Fruit fly (Drosophila melanogaster) whole organism, embryonic: ENCODE measurements around the gene CG11836.

Experiments used
- Antp ChIP-seq: fragments of 200-800 bp; sonication (Bioruptor generic); optimal IDR thresholded peaks from 3 replicates; lab custom pipeline; 2016; ENCODE audit warnings: missing biosample characterization, missing genetic modification characterization
- CG13287 ChIP-seq: fragments of 200-800 bp; sonication (Bioruptor generic); IDR thresholded peaks from 2 replicates; pipeline ENCODE4 v1.3.6; 2022; ENCODE audit warnings: missing biosample characterization, missing genetic modification characterization; ENCODE audit not compliant: partially characterized antibody
- CG13894 ChIP-seq: fragments of 200-800 bp; sonication (Bioruptor generic); optimal IDR thresholded peaks from 3 replicates; lab custom pipeline; 2018; ENCODE audit warnings: missing biosample characterization, mild to moderate bottlenecking, missing genetic modification characterization, moderate library complexity
- CG14710 ChIP-seq: fragments of 200-800 bp; sonication (Bioruptor generic); optimal IDR thresholded peaks from 3 replicates; lab custom pipeline; 2019; ENCODE audit warnings: missing biosample characterization, mild to moderate bottlenecking, missing genetic modification characterization, moderate library complexity
- CG15601 ChIP-seq: fragments of 200-800 bp; sonication (Bioruptor generic); optimal IDR thresholded peaks from 3 replicates; lab custom pipeline; 2019; ENCODE audit warnings: missing biosample characterization, mild to moderate bottlenecking, missing genetic modification characterization, moderate library complexity
- CG16815 ChIP-seq: fragments of 200-800 bp; sonication (Bioruptor generic); optimal IDR thresholded peaks from 3 replicates; lab custom pipeline; 2017; ENCODE audit warnings: missing biosample characterization, mild to moderate bottlenecking, missing genetic modification characterization
- CG17361 ChIP-seq: fragments of 200-800 bp; sonication (Bioruptor generic); IDR thresholded peaks from 3 replicates; pipeline ENCODE4 v1.3.6; 2022; ENCODE audit warnings: missing biosample characterization, missing genetic modification characterization
- CG17385 ChIP-seq: fragments of 200-800 bp; sonication (Bioruptor generic); optimal IDR thresholded peaks from 3 replicates; lab custom pipeline; 2018; ENCODE audit warnings: missing biosample characterization, mild to moderate bottlenecking, missing genetic modification characterization
- CG17612 ChIP-seq: fragments of 200-800 bp; sonication (Bioruptor generic); IDR thresholded peaks from 2 replicates; pipeline ENCODE4 v1.3.6; 2022; ENCODE audit warnings: missing biosample characterization, missing genetic modification characterization
- CG18011 ChIP-seq: fragments of 200-800 bp; sonication (Bioruptor generic); optimal IDR thresholded peaks from 2 replicates; lab custom pipeline; 2017; ENCODE audit warnings: missing biosample characterization, missing genetic modification characterization, mild to moderate bottlenecking, moderate library complexity, missing genotype
- CG18599 ChIP-seq: fragments of 200-800 bp; sonication (Bioruptor generic); optimal IDR thresholded peaks from 3 replicates; lab custom pipeline; 2017; ENCODE audit warnings: missing biosample characterization, missing genetic modification characterization, mild to moderate bottlenecking, moderate library complexity, missing genetic modification reagents
- CG2678 ChIP-seq: fragments of 200-800 bp; sonication (Bioruptor generic); optimal IDR thresholded peaks from 3 replicates; lab custom pipeline; 2019; ENCODE audit warnings: missing biosample characterization, mild to moderate bottlenecking, missing genetic modification characterization, moderate library complexity
- CG31224 ChIP-seq: fragments of 200-800 bp; sonication (Bioruptor generic); IDR thresholded peaks from 2 replicates; pipeline ENCODE4 v1.3.6; 2022; ENCODE audit warnings: missing biosample characterization, missing genetic modification characterization
- CG34224 ChIP-seq: fragments of 200-800 bp; sonication (Bioruptor generic); IDR thresholded peaks from 3 replicates; pipeline ENCODE4 v1.3.6; 2022; ENCODE audit warnings: missing biosample characterization, missing genetic modification characterization; ENCODE audit not compliant: partially characterized antibody
- CG34422 ChIP-seq: fragments of 200-800 bp; sonication (Bioruptor generic); IDR thresholded peaks from 3 replicates; pipeline ENCODE4 v1.3.6; 2022; ENCODE audit warnings: missing biosample characterization, missing genetic modification characterization
- CG6175 ChIP-seq: fragments of 200-800 bp; sonication (Bioruptor generic); IDR thresholded peaks from 3 replicates; pipeline ENCODE4 v1.3.6; 2022; ENCODE audit warnings: missing biosample characterization, missing genetic modification characterization
- CG6791 ChIP-seq: fragments of 200-800 bp; sonication (Bioruptor generic); IDR thresholded peaks from 3 replicates; pipeline ENCODE4 v1.3.6; 2022; ENCODE audit warnings: missing biosample characterization, missing genetic modification characterization; ENCODE audit not compliant: partially characterized antibody
- CG7963 ChIP-seq: fragments of 200-800 bp; sonication (Bioruptor generic); IDR thresholded peaks from 3 replicates; pipeline ENCODE4 v1.3.6; 2022; ENCODE audit warnings: missing biosample characterization, missing genetic modification characterization; ENCODE audit not compliant: partially characterized antibody
- CG8765 ChIP-seq: fragments of 200-800 bp; sonication (Bioruptor generic); IDR thresholded peaks from 2 replicates; pipeline ENCODE4 v1.3.6; 2022; ENCODE audit warnings: missing biosample characterization, missing genetic modification characterization
- CrebB ChIP-seq: fragments of 200-800 bp; sonication (Bioruptor generic); optimal IDR thresholded peaks from 3 replicates; lab custom pipeline; 2018; ENCODE audit warnings: missing biosample characterization, mild to moderate bottlenecking, missing genetic modification characterization
- Dek ChIP-seq: fragments of 200-800 bp; sonication (Bioruptor generic); optimal IDR thresholded peaks from 3 replicates; lab custom pipeline; 2019; ENCODE audit warnings: missing biosample characterization, mild to moderate bottlenecking, missing genetic modification characterization, moderate library complexity
- Dll ChIP-seq: fragments of 200-800 bp; sonication (Bioruptor generic); IDR thresholded peaks from 4 replicates; pipeline ENCODE4 v1.3.6; 2022; ENCODE audit warnings: missing biosample characterization, missing genetic modification characterization; ENCODE audit not compliant: partially characterized antibody
- Dp ChIP-seq: fragments of 200-800 bp; sonication (Bioruptor generic); optimal IDR thresholded peaks from 2 replicates; lab custom pipeline; 2018; ENCODE audit warnings: missing biosample characterization, mild to moderate bottlenecking, missing genetic modification characterization, moderate library complexity
- ERR ChIP-seq: fragments of 200-800 bp; sonication (Bioruptor generic); optimal IDR thresholded peaks from 2 replicates; lab custom pipeline; 2016; ENCODE audit warnings: missing biosample characterization, missing genetic modification characterization
- Fer1 ChIP-seq: fragments of 200-800 bp; sonication (Bioruptor generic); optimal IDR thresholded peaks from 2 replicates; lab custom pipeline; 2017; ENCODE audit warnings: missing biosample characterization, mild to moderate bottlenecking, missing genetic modification characterization
- HHEX ChIP-seq: fragments of 200-800 bp; sonication (Bioruptor generic); optimal IDR thresholded peaks from 3 replicates; lab custom pipeline; 2017; ENCODE audit warnings: missing biosample characterization, mild to moderate bottlenecking, missing genetic modification characterization, missing genetic modification reagents
- HmgZ ChIP-seq: fragments of 200-800 bp; sonication (Bioruptor generic); optimal IDR thresholded peaks from 2 replicates; lab custom pipeline; 2018; ENCODE audit warnings: missing biosample characterization, mild to moderate bottlenecking, missing genetic modification characterization
- Hmr ChIP-seq: fragments of 200-800 bp; sonication (Bioruptor generic); optimal IDR thresholded peaks from 3 replicates; lab custom pipeline; 2017; ENCODE audit warnings: mild to moderate bottlenecking, missing biosample characterization, missing genetic modification reagents, missing genetic modification characterization
- Hr39 ChIP-seq: fragments of >200 bp; optimal IDR thresholded peaks from 2 replicates; lab custom pipeline; 2017
- Nf-YA ChIP-seq: fragments of 200-800 bp; sonication (Bioruptor generic); IDR thresholded peaks from 2 replicates; pipeline ENCODE4 v1.3.6; 2022; ENCODE audit warnings: missing biosample characterization, missing genetic modification characterization
- Nf-YC ChIP-seq: fragments of 200-800 bp; optimal IDR thresholded peaks from 3 replicates; lab custom pipeline; 2019; ENCODE audit warnings: missing biosample characterization, mild to moderate bottlenecking, missing genetic modification characterization, moderate library complexity
- Ptx1 ChIP-seq: fragments of 200-800 bp; sonication (Bioruptor generic); IDR thresholded peaks from 2 replicates; pipeline ENCODE4 v1.3.6; 2022; ENCODE audit warnings: missing biosample characterization, missing genetic modification characterization
- Ssrp ChIP-seq: fragments of 200-800 bp; sonication (Bioruptor generic); optimal IDR thresholded peaks from 2 replicates; lab custom pipeline; 2018; ENCODE audit warnings: missing biosample characterization, mild to moderate bottlenecking, missing genetic modification characterization, moderate library complexity
- Xbp1 ChIP-seq: fragments of 200-800 bp; sonication (Bioruptor generic); optimal IDR thresholded peaks from 3 replicates; lab custom pipeline; 2016; ENCODE audit warnings: missing biosample characterization, mild to moderate bottlenecking, missing genetic modification characterization
- ab ChIP-seq: fragments of 200-800 bp; sonication (Bioruptor generic); optimal IDR thresholded peaks from 2 replicates; lab custom pipeline; 2016; ENCODE audit warnings: missing biosample characterization, missing genetic modification characterization
- bbx ChIP-seq: fragments of 200-800 bp; sonication (Bioruptor generic); IDR thresholded peaks from 2 replicates; pipeline ENCODE4 v1.3.6; 2022; ENCODE audit warnings: missing biosample characterization, missing genetic modification characterization; ENCODE audit not compliant: partially characterized antibody
- bigmax ChIP-seq: fragments of 200-800 bp; sonication (Bioruptor generic); optimal IDR thresholded peaks from 2 replicates; lab custom pipeline; 2018; ENCODE audit warnings: missing biosample characterization, mild to moderate bottlenecking, missing genetic modification characterization
- bowl ChIP-seq: fragments of 200-800 bp; sonication (Bioruptor generic); IDR thresholded peaks from 2 replicates; pipeline ENCODE4 v1.3.6; 2022; ENCODE audit warnings: missing biosample characterization, missing genetic modification characterization
- br ChIP-seq: fragments of >200 bp; optimal IDR thresholded peaks from 2 replicates; lab custom pipeline; 2017
- gt ChIP-seq: fragments of 200-800 bp; sonication (Bioruptor generic); IDR thresholded peaks from 2 replicates; pipeline ENCODE4 v1.3.6; 2022; ENCODE audit warnings: missing biosample characterization, missing genetic modification characterization
- nerfin-2 ChIP-seq: fragments of 200-800 bp; sonication (Bioruptor generic); IDR thresholded peaks from 2 replicates; pipeline ENCODE4 v1.3.6; 2022; ENCODE audit warnings: missing biosample characterization, missing genetic modification characterization; ENCODE audit not compliant: partially characterized antibody
- peb ChIP-seq: fragments of 200-800 bp; sonication (Bioruptor generic); IDR thresholded peaks from 2 replicates; pipeline ENCODE4 v1.3.6; 2022; ENCODE audit warnings: missing biosample characterization, missing genetic modification characterization
- ranshi ChIP-seq: fragments of 200-800 bp; sonication (Bioruptor generic); IDR thresholded peaks from 2 replicates; pipeline ENCODE4 v1.3.6; 2022; ENCODE audit warnings: missing biosample characterization, missing genetic modification characterization
- sc ChIP-seq, 3 experiments: fragments of >200 bp in 2 of 3; fragments of 200-800 bp in 1 of 3; sonication (Bioruptor generic) in 1 of 3; optimal IDR thresholded peaks; 2 replicates in 2 of 3; 3 replicates in 1 of 3; lab custom pipeline; 2017; ENCODE audit warnings: mild to moderate bottlenecking in 1 of 3, missing biosample characterization in 1 of 3, missing genetic modification characterization in 1 of 3, missing genetic modification reagents in 1 of 3
- sd ChIP-seq: fragments of 200-800 bp; sonication (Bioruptor generic); optimal IDR thresholded peaks from 3 replicates; lab custom pipeline; 2018; ENCODE audit warnings: missing biosample characterization, mild to moderate bottlenecking, missing genetic modification characterization, moderate library complexity
- sens ChIP-seq: fragments of 200-800 bp; sonication (Bioruptor generic); peaks from one replicate; lab custom pipeline; 2016; ENCODE audit warnings: missing biosample characterization, missing genetic modification characterization
- unc-4 ChIP-seq: fragments of 200-800 bp; sonication (Bioruptor generic); IDR thresholded peaks from 2 replicates; pipeline ENCODE4 v1.3.6; 2022; ENCODE audit warnings: missing biosample characterization, missing genetic modification characterization; ENCODE audit not compliant: partially characterized antibody
- usp ChIP-seq: fragments of >200 bp; optimal IDR thresholded peaks from 2 replicates; lab custom pipeline; 2017; ENCODE audit warnings: missing biosample characterization, missing genetic modification characterization
- wdn ChIP-seq: fragments of 200-800 bp; sonication (Bioruptor generic); IDR thresholded peaks from 2 replicates; pipeline ENCODE4 v1.3.6; 2022; ENCODE audit warnings: missing biosample characterization, missing genetic modification characterization

The CG11836 gene

dm6 chr3R:25054451-25055188 is 16.3 kb upstream of the CG11836 start, which contains the start of gene CG31109 (continued):
- TF ChIP-seq usp = no peak
- TF ChIP-seq Dek (tag; lab: Kevin White, UChicago) = no peak
- peak; percentile 8 for TF ChIP-seq CG18011 (GFP tag; lab: Kevin White, UChicago)
- TF ChIP-seq Dll (GFP tag; lab: Robert Waterston, UW) = peak; percentile 50; the same call in 1 of the 4 replicates
- no peak for TF ChIP-seq peb (GFP tag; lab: Robert Waterston, UW)
- no peak for TF ChIP-seq bowl (GFP tag; lab: Robert Waterston, UW)
- TF ChIP-seq br (lab: Kevin White, UChicago) = no peak
- TF ChIP-seq CG16815 = no peak
- TF ChIP-seq CG34224 (GFP tag; lab: Robert Waterston, UW) = peak; percentile 49
- peak; percentile 51 for TF ChIP-seq Nf-YC (tag; lab: Kevin White, UChicago)
- peak; percentile 48; the same call in 1 of the 3 replicates for TF ChIP-seq CG34422
- TF ChIP-seq sc (optimal IDR thresholded peaks at IDR 0.05; lab: Kevin White, UChicago) = no peak
- no peak for TF ChIP-seq sc (GFP tag; optimal IDR thresholded peaks at IDR 0.05; lab: Kevin White, UChicago)
- peak; percentile 19 for TF ChIP-seq CG18599 (GFP tag; lab: Kevin White, UChicago)
- TF ChIP-seq Ssrp (tag; lab: Kevin White, UChicago) = no peak
- peak; percentile 57 for TF ChIP-seq bbx (GFP tag; lab: Robert Waterston, UW)
- no peak for TF ChIP-seq CG8765 (GFP tag; lab: Robert Waterston, UW)
- TF ChIP-seq CG13287 (GFP tag; lab: Robert Waterston, UW) = peak; percentile 61
- no peak for TF ChIP-seq nerfin-2 (GFP tag; lab: Robert Waterston, UW)
- TF ChIP-seq Hmr = peak; percentile 19
- peak; percentile 40; the same call in 1 of the 3 replicates for TF ChIP-seq CG17361 (GFP tag; lab: Robert Waterston, UW)
- no peak for TF ChIP-seq Nf-YA
- no peak for TF ChIP-seq Ptx1
- TF ChIP-seq sd (tag; lab: Kevin White, UChicago) = peak; percentile 26
- no peak for TF ChIP-seq Antp
- no peak for TF ChIP-seq gt (GFP tag; lab: Robert Waterston, UW)
- no peak for TF ChIP-seq wdn (GFP tag; lab: Robert Waterston, UW)
- TF ChIP-seq CG13894 = peak; percentile 42
- no peak for TF ChIP-seq ab
- peak; percentile 86 for TF ChIP-seq sens (GFP tag; lab: Kevin White, UChicago)
- peak; percentile 7 for TF ChIP-seq Fer1 (GFP tag; lab: Kevin White, UChicago)
- peak; percentile 37; the same call in 1 of the 3 replicates for TF ChIP-seq CG6791
- TF ChIP-seq HHEX = no peak
- no peak for TF ChIP-seq ERR (GFP tag; lab: Kevin White, UChicago)
- TF ChIP-seq CG31224 (GFP tag; lab: Robert Waterston, UW) = no peak
- TF ChIP-seq CG2678 (tag; lab: Kevin White, UChicago) = peak; percentile 24
- TF ChIP-seq unc-4 = peak; percentile 44; the same call in 1 of the 2 replicates
- no peak for TF ChIP-seq CG7963 (GFP tag; lab: Robert Waterston, UW)
- no peak for TF ChIP-seq ranshi (GFP tag; lab: Robert Waterston, UW)
- TF ChIP-seq Xbp1 = peak; percentile 20
- peak; percentile 41 for TF ChIP-seq bigmax (GFP tag; lab: Kevin White, UChicago)
- no peak for TF ChIP-seq Hr39 (lab: Kevin White, UChicago)
- TF ChIP-seq CG17385 (GFP tag; lab: Kevin White, UChicago) = no peak
- TF ChIP-seq CG14710 (tag; lab: Kevin White, UChicago) = peak; percentile 70
- TF ChIP-seq HmgZ (tag; lab: Kevin White, UChicago) = peak; percentile 66
- no peak for TF ChIP-seq CG17612 (GFP tag; lab: Robert Waterston, UW)
- peak; percentile 36 for TF ChIP-seq CG15601 (tag; lab: Kevin White, UChicago)
- TF ChIP-seq CrebB = no peak
- TF ChIP-seq CG6175 (GFP tag; lab: Robert Waterston, UW) = no peak
- peak; percentile 73 for TF ChIP-seq Dp
